Fruit fly (Drosophila melanogaster) whole organism, wandering third instar larva: Measurements from ENCODE around the gene CG9114.

Source experiments
- Abd-B ChIP-seq: fragments of >200 bp; optimal IDR thresholded peaks from 2 replicates; lab custom pipeline; 2017; ENCODE audit warnings: missing biosample characterization, missing genetic modification characterization
- CG32264 ChIP-seq: fragments of 200-800 bp; sonication (Bioruptor generic); optimal IDR thresholded peaks from 2 replicates; lab custom pipeline; 2016; ENCODE audit warnings: missing biosample characterization, missing genetic modification characterization
- CG9705 ChIP-seq: fragments of 200-800 bp; sonication (Bioruptor generic); optimal IDR thresholded peaks from 2 replicates; lab custom pipeline; 2018; ENCODE audit warnings: missing biosample characterization, mild to moderate bottlenecking, missing genetic modification characterization
- CrebA ChIP-seq: fragments of 200-800 bp; sonication (Bioruptor generic); optimal IDR thresholded peaks from 2 replicates; lab custom pipeline; 2016; ENCODE audit warnings: missing biosample characterization, mild to moderate bottlenecking, missing genetic modification characterization, borderline replicate concordance
- Dfd ChIP-seq: fragments of >200 bp; optimal IDR thresholded peaks from 2 replicates; lab custom pipeline; 2017; ENCODE audit warnings: missing biosample characterization, missing genetic modification characterization
- Dif ChIP-seq: fragments of 200-275, 200-300 bp; sonication (Bioruptor generic); optimal IDR thresholded peaks from 2 replicates; lab custom pipeline; 2018; ENCODE audit warnings: missing biosample characterization, missing genetic modification characterization; ENCODE audit not compliant: partially characterized antibody
- GATAd ChIP-seq: sonication (Bioruptor generic); optimal IDR thresholded peaks from 2 replicates; lab custom pipeline; 2016; ENCODE audit warnings: missing biosample characterization, missing genetic modification characterization
- HLH106 ChIP-seq: fragments of 200-800 bp; optimal IDR thresholded peaks from 3 replicates; lab custom pipeline; 2019; ENCODE audit warnings: missing biosample characterization, mild to moderate bottlenecking, missing genetic modification characterization, moderate library complexity
- Hnf4 ChIP-seq: fragments of 200-800 bp; sonication (Bioruptor generic); optimal IDR thresholded peaks from 2 replicates; lab custom pipeline; 2016; ENCODE audit warnings: missing biosample characterization, mild to moderate bottlenecking, missing genetic modification characterization
- Hr78 ChIP-seq: fragments of >200 bp; optimal IDR thresholded peaks from 2 replicates; lab custom pipeline; 2017; ENCODE audit warnings: missing biosample characterization, missing genetic modification characterization
- Hr83 ChIP-seq: fragments of 200-300 bp; sonication (Bioruptor generic); optimal IDR thresholded peaks from 2 replicates; lab custom pipeline; 2016; ENCODE audit warnings: missing biosample characterization, mild to moderate bottlenecking, missing genetic modification characterization, moderate library complexity; ENCODE audit not compliant: poor library complexity, severe bottlenecking
- Jra ChIP-seq: sonication (Bioruptor generic); optimal IDR thresholded peaks from 2 replicates; lab custom pipeline; 2016; ENCODE audit warnings: missing biosample characterization, missing genetic modification characterization
- Myc ChIP-seq: fragments of >200 bp; optimal IDR thresholded peaks from 2 replicates; lab custom pipeline; 2017
- N ChIP-seq: fragments of >200 bp; optimal IDR thresholded peaks from 2 replicates; lab custom pipeline; 2018; ENCODE audit warnings: missing biosample characterization, missing external identifiers, missing genetic modification characterization
- OdsH ChIP-seq: fragments of 200-800 bp; sonication (Bioruptor generic); optimal IDR thresholded peaks from 2 replicates; lab custom pipeline; 2016; ENCODE audit warnings: missing biosample characterization, mild to moderate bottlenecking, missing genetic modification characterization
- Rel ChIP-seq, 2 experiments: fragments of 200-800 bp; sonication (Bioruptor generic) in 1 of 2; optimal IDR thresholded peaks; 2 replicates in 1 of 2; 3 replicates in 1 of 2; lab custom pipeline; 2016 to 2019; ENCODE audit warnings: mild to moderate bottlenecking in 2 of 2, missing biosample characterization in 2 of 2, missing genetic modification characterization in 2 of 2, moderate library complexity in 1 of 2
- Sp1 ChIP-seq: fragments of 200-800 bp; sonication (Bioruptor generic); optimal IDR thresholded peaks from 3 replicates; lab custom pipeline; 2019; ENCODE audit warnings: missing biosample characterization, mild to moderate bottlenecking, missing genetic modification characterization, moderate library complexity
- Vsx2 ChIP-seq: fragments of 200-300, 225-300 bp; sonication (Bioruptor generic); optimal IDR thresholded peaks from 2 replicates; lab custom pipeline; 2018; ENCODE audit warnings: missing biosample characterization, missing genetic modification characterization; ENCODE audit not compliant: partially characterized antibody
- brk ChIP-seq: fragments of 200-800 bp; sonication (Bioruptor generic); optimal IDR thresholded peaks from 2 replicates; lab custom pipeline; 2016; ENCODE audit warnings: missing biosample characterization, mild to moderate bottlenecking, missing genetic modification characterization
- dl ChIP-seq, 2 experiments: fragments of 175-275, 200-275 bp in 1 of 2; fragments of 200-275 bp in 1 of 2; sonication (Bioruptor generic); optimal IDR thresholded peaks; lab custom pipeline; 2018; ENCODE audit warnings: mild to moderate bottlenecking in 2 of 2, missing biosample characterization in 2 of 2, missing genetic modification characterization in 2 of 2, moderate library complexity in 2 of 2; ENCODE audit not compliant: partially characterized antibody in 2 of 2, insufficient read depth in 1 of 2
- dmrt93B ChIP-seq: fragments of 200-800 bp; sonication (Bioruptor generic); optimal IDR thresholded peaks from 2 replicates; lab custom pipeline; 2018; ENCODE audit warnings: missing biosample characterization, mild to moderate bottlenecking, missing genetic modification characterization
- dsf ChIP-seq: sonication (Bioruptor generic); optimal IDR thresholded peaks from 2 replicates; lab custom pipeline; 2016; ENCODE audit warnings: missing biosample characterization, missing genetic modification characterization, borderline replicate concordance
- ey ChIP-seq: fragments of 200-800 bp; sonication (Bioruptor generic); optimal IDR thresholded peaks from 2 replicates; lab custom pipeline; 2016; ENCODE audit warnings: missing biosample characterization, missing genetic modification characterization
- foxo ChIP-seq, 2 experiments: fragments of 200-800 bp; sonication (Bioruptor generic); optimal IDR thresholded peaks; 2 replicates in 1 of 2; 3 replicates in 1 of 2; lab custom pipeline; 2016 to 2017; ENCODE audit warnings: missing biosample characterization in 2 of 2, missing genetic modification characterization in 2 of 2
- fru ChIP-seq: fragments of 200-800 bp; sonication (Bioruptor generic); optimal IDR thresholded peaks from 3 replicates; lab custom pipeline; 2016; ENCODE audit warnings: missing biosample characterization, mild to moderate bottlenecking, missing genetic modification characterization
- jim ChIP-seq: fragments of 175-275, 200-325 bp; sonication (Bioruptor generic); optimal IDR thresholded peaks from 2 replicates; lab custom pipeline; 2016; ENCODE audit warnings: missing biosample characterization, mild to moderate bottlenecking, missing genetic modification characterization
- pan ChIP-seq: fragments of >200 bp; optimal IDR thresholded peaks from 2 replicates; lab custom pipeline; 2017
- psq ChIP-seq: fragments of 200-800 bp; sonication (Bioruptor generic); optimal IDR thresholded peaks from 3 replicates; lab custom pipeline; 2017; ENCODE audit warnings: missing biosample characterization, mild to moderate bottlenecking, missing genetic modification characterization, moderate library complexity
- rgr ChIP-seq: fragments of 200-800 bp; sonication (Bioruptor generic); optimal IDR thresholded peaks from 3 replicates; lab custom pipeline; 2016; ENCODE audit warnings: missing biosample characterization, mild to moderate bottlenecking, missing genetic modification characterization
- sage ChIP-seq: fragments of 200-800 bp; sonication (Bioruptor generic); optimal IDR thresholded peaks from 2 replicates; lab custom pipeline; 2016; ENCODE audit warnings: missing biosample characterization, mild to moderate bottlenecking, missing genetic modification characterization
- sv ChIP-seq: fragments of 200-800 bp; sonication (Bioruptor generic); optimal IDR thresholded peaks from 3 replicates; lab custom pipeline; 2016; ENCODE audit warnings: missing biosample characterization, missing genetic modification characterization
- tai ChIP-seq: sonication (Bioruptor generic); optimal IDR thresholded peaks from 2 replicates; lab custom pipeline; 2016; ENCODE audit warnings: missing biosample characterization, missing genetic modification characterization
- usp ChIP-seq: fragments of >200 bp; optimal IDR thresholded peaks from 2 replicates; lab custom pipeline; 2017; ENCODE audit warnings: missing biosample characterization, missing genetic modification characterization
- woc ChIP-seq: sonication (Bioruptor generic); optimal IDR thresholded peaks from 2 replicates; lab custom pipeline; 2016; ENCODE audit warnings: missing biosample characterization, mild to moderate bottlenecking, missing genetic modification characterization

CG9114 gene

DNA sequence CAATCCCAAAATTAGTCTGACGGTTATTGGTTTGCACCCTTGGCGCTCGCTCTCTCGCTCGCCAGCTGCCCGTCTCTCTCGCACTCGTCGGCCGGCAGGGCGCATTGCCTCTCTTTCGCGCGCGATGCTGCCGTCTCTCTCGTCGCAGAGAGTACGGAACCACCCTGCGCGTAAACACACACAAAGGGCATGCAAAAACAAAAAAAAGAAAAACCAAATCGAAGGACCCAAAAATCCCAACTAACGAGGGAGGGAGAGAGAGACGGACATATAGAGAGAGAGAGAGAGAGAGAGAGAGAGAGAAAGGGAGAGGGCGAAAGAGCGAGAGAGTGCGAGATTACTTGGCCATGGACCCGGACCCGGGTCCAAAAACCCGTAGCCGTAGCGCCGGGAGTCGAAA, 23.5 kb upstream of the CG9114 start:
- TF ChIP-seq GATAd (GFP tag; lab: Kevin White, UChicago) (no peak), OdsH (GFP tag; lab: Kevin White, UChicago) (no peak), Jra (GFP tag; lab: Kevin White, UChicago) (no peak), CG9705 (GFP tag; lab: Kevin White, UChicago) (no peak), Dif (GFP tag; lab: Kevin White, UChicago) (no peak), sv (no peak), brk (GFP tag; lab: Kevin White, UChicago) (no peak), tai (GFP tag; lab: Kevin White, UChicago) (no peak), CG32264 (GFP tag; lab: Kevin White, UChicago) (no peak), N (GFP tag; lab: Kevin White, UChicago) (no peak), CrebA (no peak), Vsx2 (GFP tag; lab: Kevin White, UChicago) (no peak), rgr (GFP tag; lab: Kevin White, UChicago) (no peak), fru (GFP tag; lab: Kevin White, UChicago) (no peak)

DNA sequence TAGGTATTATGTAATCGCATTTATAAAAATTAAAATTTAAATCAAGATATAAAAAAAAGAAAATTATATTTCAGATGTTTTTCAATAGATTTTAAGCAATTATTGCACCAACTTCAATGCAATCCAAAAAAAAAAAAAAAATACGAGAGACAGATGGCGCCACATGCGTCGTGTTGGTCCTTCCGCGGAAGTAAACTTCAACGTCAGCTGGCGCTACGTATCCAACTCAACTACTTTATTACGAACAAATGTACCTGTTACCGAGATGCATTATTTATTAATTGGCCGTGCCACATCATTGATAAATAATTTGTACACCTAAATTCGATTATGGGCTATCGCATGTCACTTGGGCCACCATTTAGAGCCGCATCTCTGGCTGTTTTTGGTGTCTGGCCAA, 20.7 kb upstream of the CG9114 start:
- TF ChIP-seq sage (GFP tag; lab: Kevin White, UChicago): no peak
- no peak for TF ChIP-seq jim (GFP tag; lab: Kevin White, UChicago)
- TF ChIP-seq Hr83 (GFP tag; lab: Kevin White, UChicago): no peak
- no peak for TF ChIP-seq usp (GFP tag; lab: Kevin White, UChicago)
- no peak for TF ChIP-seq Dfd (GFP tag; lab: Kevin White, UChicago)
- TF ChIP-seq foxo (GFP tag; optimal IDR thresholded peaks at IDR 0.05; lab: Kevin White, UChicago): no peak
- TF ChIP-seq N (GFP tag; lab: Kevin White, UChicago): no peak
- TF ChIP-seq dmrt93B (GFP tag; lab: Kevin White, UChicago): no peak

DNA sequence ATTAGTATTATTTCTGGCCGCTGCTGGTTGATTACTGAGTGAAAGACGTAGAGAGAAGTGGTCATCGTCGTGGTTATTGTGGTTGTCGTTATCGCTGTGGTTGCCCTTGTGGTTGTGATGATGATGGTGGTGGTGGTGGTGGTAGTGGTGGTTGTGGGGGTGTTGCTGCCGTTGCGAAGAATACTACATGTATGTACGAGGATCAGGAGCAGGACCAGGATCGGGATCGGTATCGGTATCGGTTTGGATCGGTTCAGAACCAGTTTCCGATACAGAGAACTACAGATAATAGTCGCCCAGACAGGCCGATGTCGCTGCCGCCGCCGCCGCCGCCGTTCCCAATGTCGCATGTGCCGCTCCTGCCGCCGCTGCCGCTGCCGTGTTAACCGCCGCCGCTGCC, 19.7 kb upstream of the CG9114 start:
- TF ChIP-seq Dfd (GFP tag; lab: Kevin White, UChicago) (peak; percentile 72), dsf (GFP tag; lab: Kevin White, UChicago) (no peak)
- TF ChIP-seq, all 38 proteins: peak for 1

DNA sequence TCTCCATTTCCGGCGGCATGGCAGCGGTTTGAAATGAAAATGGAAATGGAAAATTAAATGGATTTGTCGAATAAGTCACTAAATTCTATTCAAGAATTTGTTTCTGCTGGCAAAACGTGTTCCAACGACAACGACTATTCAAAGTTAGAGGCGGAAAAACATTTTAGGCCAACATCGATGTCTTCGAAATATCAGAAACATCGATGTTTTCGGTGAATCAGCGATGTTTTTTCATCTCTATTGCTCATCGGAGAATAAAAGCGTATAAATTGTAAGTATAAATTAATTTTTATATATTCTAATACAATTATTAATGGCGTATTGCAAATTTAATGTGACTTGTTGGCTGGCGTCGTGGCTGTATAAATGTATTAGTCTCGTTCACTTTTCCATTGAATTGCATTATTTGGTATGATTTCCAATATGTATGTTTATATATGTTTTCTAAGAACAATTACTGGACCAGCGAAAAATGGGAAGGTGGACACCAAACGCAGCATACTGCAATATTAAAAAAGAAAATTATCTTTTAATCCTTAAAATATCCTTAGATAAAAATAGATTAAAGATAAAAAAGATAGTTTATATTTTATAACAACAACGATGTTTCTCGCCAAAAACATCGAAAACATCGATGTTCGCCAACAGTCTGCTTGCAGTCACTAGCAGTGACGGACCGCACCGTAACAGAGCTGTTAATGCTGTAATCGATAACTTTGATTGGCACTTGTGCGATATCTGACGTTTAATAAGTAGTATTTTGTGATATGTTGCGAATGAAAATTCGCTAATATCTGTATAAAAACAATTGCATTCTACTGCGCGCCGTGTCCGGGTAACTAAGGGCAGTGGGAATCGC, 11.7 kb upstream of the CG9114 start, which contains the start of the genes CG12608 and Prp5:
CG12608 (minus strand) TSS at position 153 of the 859 bp plus-strand sequence.
Prp5 (plus strand) TSS at position 697 of the 859 bp plus-strand sequence.
- TF ChIP-seq foxo (GFP tag; optimal IDR thresholded peaks at IDR 0.05; lab: Kevin White, UChicago) (peak in 1 of 2 experiments; percentile 11), woc (GFP tag; lab: Kevin White, UChicago) (peak; percentile 0), HLH106 (tag; lab: Kevin White, UChicago) (peak; percentile 12), fru (GFP tag; lab: Kevin White, UChicago) (no peak)

DNA sequence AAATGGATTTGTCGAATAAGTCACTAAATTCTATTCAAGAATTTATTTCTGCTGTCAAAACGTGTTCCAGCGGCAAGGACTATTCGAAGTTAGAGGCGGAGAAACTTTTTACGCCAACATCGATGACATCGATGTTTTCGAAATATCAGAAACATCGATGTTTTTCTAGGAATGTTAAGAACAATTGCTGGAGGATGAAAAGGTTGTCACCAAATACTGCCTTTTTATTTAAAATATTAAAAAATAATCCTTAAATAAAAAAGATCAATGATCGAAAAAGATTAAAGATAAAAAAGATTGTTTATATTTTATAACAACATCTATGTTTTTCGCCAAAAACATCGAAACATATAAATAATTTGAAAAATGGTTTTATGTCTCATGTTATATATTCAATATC, 9.1 kb upstream of the CG9114 start, which contains the start of gene CG9123:
CG9123 (minus strand) TSS at position 101 of the 400 bp plus-strand sequence.
- TF ChIP-seq Jra (GFP tag; lab: Kevin White, UChicago): no peak

DNA sequence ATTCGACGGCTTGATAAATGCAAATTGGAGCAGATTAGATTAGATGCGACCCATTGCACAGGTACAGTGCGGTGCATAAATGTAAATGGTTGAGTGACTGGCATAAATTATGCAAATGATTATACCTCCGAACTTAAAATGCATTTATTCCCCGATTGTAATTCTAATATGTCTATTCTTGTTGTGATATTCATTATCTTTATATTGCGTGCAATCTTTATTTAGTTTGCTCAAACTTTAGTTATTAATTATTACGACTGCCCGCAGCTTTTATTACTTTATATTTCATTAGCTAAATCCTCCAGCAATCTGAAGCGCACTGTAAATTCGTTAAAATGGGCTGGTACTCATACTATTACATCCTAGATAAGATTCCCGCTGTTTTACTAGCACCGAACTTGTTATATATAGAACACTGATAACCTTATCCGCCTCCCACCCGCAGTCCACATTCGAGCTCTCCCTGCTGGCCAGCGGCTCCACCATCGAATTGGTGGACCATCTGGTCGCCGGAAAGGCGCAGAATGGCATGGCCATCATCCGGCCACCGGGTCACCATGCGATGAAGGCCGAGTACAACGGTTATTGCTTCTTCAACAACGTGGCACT, 3.0 kb upstream of the CG9114 start:
- TF ChIP-seq dmrt93B (GFP tag; lab: Kevin White, UChicago) (no peak), psq (GFP tag; lab: Kevin White, UChicago) (peak; percentile 39), HLH106 (tag; lab: Kevin White, UChicago) (peak; percentile 58), sv (no peak), ey (GFP tag; lab: Kevin White, UChicago) (peak; percentile 56), Hr83 (GFP tag; lab: Kevin White, UChicago) (no peak), Hr78 (GFP tag; lab: Kevin White, UChicago) (no peak), Jra (GFP tag; lab: Kevin White, UChicago) (no peak), dl (GFP tag; optimal IDR thresholded peaks at IDR 0.05; lab: Kevin White, UChicago; ENCODE audit: insufficient read depth in 1 of 2, partially characterized antibody in 2 of 2) (no peak), Vsx2 (GFP tag; lab: Kevin White, UChicago) (no peak), jim (GFP tag; lab: Kevin White, UChicago) (no peak), rgr (GFP tag; lab: Kevin White, UChicago) (peak; percentile 39), CG9705 (GFP tag; lab: Kevin White, UChicago) (no peak), OdsH (GFP tag; lab: Kevin White, UChicago) (peak; percentile 60), Sp1 (GFP tag; lab: Kevin White, UChicago) (peak; percentile 66), brk (GFP tag; lab: Kevin White, UChicago) (no peak), Rel (GFP tag; optimal IDR thresholded peaks at IDR 0.05; lab: Kevin White, UChicago) (no peak), Rel (tag; optimal IDR thresholded peaks at IDR 0.05; lab: Kevin White, UChicago) (peak; percentile 9), dsf (GFP tag; lab: Kevin White, UChicago) (no peak), Hnf4 (GFP tag; lab: Kevin White, UChicago) (no peak), Myc (lab: Kevin White, UChicago) (no peak), pan (no peak), Dif (GFP tag; lab: Kevin White, UChicago) (no peak), Abd-B (GFP tag; lab: Kevin White, UChicago) (no peak)
